Worm (Caenorhabditis elegans) whole organism, young adult: ENCODE results near the gene M117.1.

ENCODE experiments used
- B0261.1 ChIP-seq: sonication (generic microtip); optimal IDR thresholded peaks from 2 replicates; lab custom pipeline; 2016; ENCODE audit warnings: mild to moderate bottlenecking, missing genetic modification characterization, moderate library complexity, missing compliant biosample characterization
- C17E4.6 ChIP-seq: fragments of 200-800 bp; sonication (Bioruptor generic); IDR thresholded peaks from 2 replicates; pipeline ENCODE4 v1.3.6; 2022; ENCODE audit warnings: missing genetic modification reagents, missing genetic modification characterization, missing compliant biosample characterization
- F22D6.2 ChIP-seq: sonication (generic microtip); optimal IDR thresholded peaks from 2 replicates; lab custom pipeline; 2016; ENCODE audit warnings: mild to moderate bottlenecking, missing genetic modification characterization, missing compliant biosample characterization
- F33H1.4 ChIP-seq: fragments of 200-800 bp; sonication (Bioruptor generic); IDR thresholded peaks from 2 replicates; pipeline ENCODE4 v1.3.6; 2022; ENCODE audit warnings: missing genetic modification reagents, missing genetic modification characterization, missing compliant biosample characterization
- F57A8.1 ChIP-seq: fragments of 200-800 bp; sonication (Bioruptor generic); optimal IDR thresholded peaks from 2 replicates; lab custom pipeline; 2018; ENCODE audit warnings: mild to moderate bottlenecking, missing genetic modification characterization, moderate library complexity, missing compliant biosample characterization
- F57C9.4 ChIP-seq: sonication (generic microtip); optimal IDR thresholded peaks from 2 replicates; lab custom pipeline; 2017; ENCODE audit warnings: mild to moderate bottlenecking, missing genetic modification characterization, missing compliant biosample characterization
- K12H6.12 ChIP-seq: fragments of 200-800 bp; sonication (Bioruptor generic); optimal IDR thresholded peaks from 2 replicates; lab custom pipeline; 2018; ENCODE audit warnings: mild to moderate bottlenecking, missing genetic modification characterization, missing compliant biosample characterization
- T07F8.4 ChIP-seq: sonication (generic microtip); optimal IDR thresholded peaks from 2 replicates; lab custom pipeline; 2016; ENCODE audit warnings: mild to moderate bottlenecking, missing genetic modification characterization, moderate library complexity, missing compliant biosample characterization
- Y56A3A.18 ChIP-seq: fragments of 200-800 bp; sonication (Bioruptor generic); IDR thresholded peaks from 2 replicates; pipeline ENCODE4 v1.3.6; 2022; ENCODE audit warnings: missing genetic modification reagents, missing genetic modification characterization, missing compliant biosample characterization
- ZK185.1 ChIP-seq: sonication (generic microtip); optimal IDR thresholded peaks from 2 replicates; lab custom pipeline; 2016; ENCODE audit warnings: mild to moderate bottlenecking, missing genetic modification characterization, missing compliant biosample characterization; ENCODE audit not compliant: poor library complexity, severe bottlenecking
- ama-1 ChIP-seq, 3 experiments: fragments of 150-350 bp in 1 of 3; sonication (generic microtip) in 2 of 3; optimal IDR thresholded peaks; 2 replicates each; lab custom pipeline; 2014 to 2018; ENCODE audit warnings: missing biosample characterization in 2 of 3, missing genetic modification characterization in 2 of 3, missing genetic modification reagents in 2 of 3
- atf-7 ChIP-seq: sonication (generic microtip); optimal IDR thresholded peaks from 2 replicates; lab custom pipeline; 2017; ENCODE audit warnings: mild to moderate bottlenecking, missing genetic modification characterization, missing compliant biosample characterization
- attf-3 ChIP-seq: fragments of 200-800 bp; sonication (Bioruptor generic); conservative IDR thresholded peaks from 2 replicates; pipeline ENCODE4 v1.3.6; 2022; ENCODE audit warnings: missing genetic modification reagents, missing genetic modification characterization, missing compliant biosample characterization
- bed-1 ChIP-seq: fragments of 200-800 bp; sonication (Bioruptor generic); IDR thresholded peaks from 2 replicates; pipeline ENCODE4 v1.3.6; 2022; ENCODE audit warnings: missing genetic modification reagents, missing genetic modification characterization, missing compliant biosample characterization
- cebp-1 ChIP-seq, 2 experiments: fragments of 200-800 bp in 1 of 2; sonication (Bioruptor generic) in 1 of 2; sonication (generic microtip) in 1 of 2; IDR thresholded peaks in 1 of 2; optimal IDR thresholded peaks in 1 of 2; 2 replicates each; pipeline versions ENCODE4 v1.3.6 to Lab custom; 2017 to 2022; ENCODE audit warnings: missing compliant biosample characterization in 2 of 2, missing genetic modification characterization in 2 of 2, mild to moderate bottlenecking in 1 of 2, missing genetic modification reagents in 1 of 2, moderate library complexity in 1 of 2
- ceh-100 ChIP-seq: fragments of 200-800 bp; sonication (Bioruptor generic); IDR thresholded peaks from 2 replicates; pipeline ENCODE4 v1.3.6; 2022; ENCODE audit warnings: missing genetic modification reagents, missing genetic modification characterization, missing compliant biosample characterization
- ceh-27 ChIP-seq: fragments of 200-800 bp; sonication (Bioruptor generic); optimal IDR thresholded peaks from 2 replicates; lab custom pipeline; 2018; ENCODE audit warnings: mild to moderate bottlenecking, missing genetic modification characterization, moderate library complexity, missing compliant biosample characterization
- dpff-1 ChIP-seq: sonication (generic microtip); optimal IDR thresholded peaks from 2 replicates; lab custom pipeline; 2017; ENCODE audit warnings: mild to moderate bottlenecking, missing genetic modification characterization, missing compliant biosample characterization
- egl-44 ChIP-seq: fragments of 200-800 bp; sonication (Bioruptor generic); IDR thresholded peaks from 2 replicates; pipeline ENCODE4 v1.3.6; 2022; ENCODE audit warnings: missing genetic modification reagents, missing genetic modification characterization, missing compliant biosample characterization
- ekl-4 ChIP-seq: fragments of 200-800 bp; sonication (Bioruptor generic); IDR thresholded peaks from 2 replicates; pipeline ENCODE4 v1.3.6; 2022; ENCODE audit warnings: missing genetic modification reagents, missing genetic modification characterization, missing compliant biosample characterization
- ets-4 ChIP-seq: fragments of 200-800 bp; sonication (Bioruptor generic); optimal IDR thresholded peaks from 2 replicates; lab custom pipeline; 2018; ENCODE audit warnings: mild to moderate bottlenecking, missing genetic modification characterization, missing compliant biosample characterization
- gei-17 ChIP-seq: fragments of 200-800 bp; sonication (Bioruptor generic); optimal IDR thresholded peaks from 2 replicates; lab custom pipeline; 2018; ENCODE audit warnings: mild to moderate bottlenecking, missing genetic modification characterization, missing compliant biosample characterization
- hlh-26 ChIP-seq: fragments of 200-800 bp; sonication (Bioruptor generic); conservative IDR thresholded peaks from 2 replicates; pipeline ENCODE4 v1.3.6; 2022; ENCODE audit warnings: missing genetic modification reagents, missing genetic modification characterization, missing compliant biosample characterization
- hsf-1 ChIP-seq: fragments of 200-800 bp; sonication (Bioruptor generic); IDR thresholded peaks from 2 replicates; pipeline ENCODE4 v1.3.6; 2022; ENCODE audit warnings: missing genetic modification reagents, missing genetic modification characterization, missing compliant biosample characterization
- let-526 ChIP-seq: fragments of 200-800 bp; sonication (Bioruptor generic); IDR thresholded peaks from 2 replicates; pipeline ENCODE4 v1.3.6; 2022; ENCODE audit warnings: missing genetic modification reagents, missing genetic modification characterization, missing compliant biosample characterization
- lin-26 ChIP-seq: fragments of 200-800 bp; sonication (Bioruptor generic); IDR thresholded peaks from 2 replicates; pipeline ENCODE4 v1.3.6; 2022; ENCODE audit warnings: missing genetic modification reagents, missing genetic modification characterization, missing compliant biosample characterization
- lir-1 ChIP-seq: fragments of 200-800 bp; sonication (Bioruptor generic); conservative IDR thresholded peaks from 2 replicates; pipeline ENCODE4 v1.3.6; 2022; ENCODE audit warnings: missing genetic modification reagents, missing genetic modification characterization, missing compliant biosample characterization
- lsl-1 ChIP-seq: fragments of 200-800 bp; sonication (Bioruptor generic); optimal IDR thresholded peaks from 2 replicates; lab custom pipeline; 2018; ENCODE audit warnings: mild to moderate bottlenecking, missing genetic modification characterization, moderate library complexity, missing compliant biosample characterization
- lsy-27 ChIP-seq: sonication (generic microtip); optimal IDR thresholded peaks from 2 replicates; lab custom pipeline; 2017; ENCODE audit warnings: missing genetic modification characterization, mild to moderate bottlenecking, missing compliant biosample characterization, antibody characterized with exemption, missing genotype, borderline replicate concordance; ENCODE audit not compliant: insufficient read depth
- madf-3 ChIP-seq: fragments of 200-800 bp; sonication (Bioruptor generic); IDR thresholded peaks from 2 replicates; pipeline ENCODE4 v1.3.6; 2022; ENCODE audit warnings: missing genetic modification reagents, missing genetic modification characterization, missing compliant biosample characterization
- madf-6 ChIP-seq: fragments of 200-800 bp; sonication (Bioruptor generic); IDR thresholded peaks from 2 replicates; pipeline ENCODE4 v1.3.6; 2022; ENCODE audit warnings: missing genetic modification reagents, missing genetic modification characterization, missing compliant biosample characterization
- mel-28 ChIP-seq: sonication (generic microtip); optimal IDR thresholded peaks from 2 replicates; lab custom pipeline; 2016; ENCODE audit warnings: borderline replicate concordance, mild to moderate bottlenecking, missing genetic modification characterization, missing compliant biosample characterization
- mes-4 ChIP-seq: sonication (generic microtip); optimal IDR thresholded peaks from 2 replicates; lab custom pipeline; 2016; ENCODE audit warnings: missing genotype, missing genetic modification characterization, missing compliant biosample characterization
- nfya-1 ChIP-seq: sonication (generic microtip); optimal IDR thresholded peaks from 2 replicates; lab custom pipeline; 2017; ENCODE audit warnings: antibody characterized with exemption, missing compliant biosample characterization, missing genetic modification characterization, borderline replicate concordance; ENCODE audit not compliant: insufficient read depth
- nfyb-1 ChIP-seq: fragments of 200-800 bp; sonication (Bioruptor generic); IDR thresholded peaks from 2 replicates; pipeline ENCODE4 v1.3.6; 2022; ENCODE audit warnings: missing genetic modification reagents, missing genetic modification characterization, missing compliant biosample characterization
- nhr-80 ChIP-seq: sonication (generic microtip); optimal IDR thresholded peaks from 2 replicates; lab custom pipeline; 2016; ENCODE audit warnings: missing genetic modification characterization, missing compliant biosample characterization
- nhr-90 ChIP-seq: sonication (generic microtip); optimal IDR thresholded peaks from 2 replicates; lab custom pipeline; 2016; ENCODE audit warnings: missing genotype, mild to moderate bottlenecking, missing genetic modification characterization, missing compliant biosample characterization
- pha-4 ChIP-seq: fragments of 150-350 bp; sonication (generic microtip); optimal IDR thresholded peaks from 2 replicates; lab custom pipeline; 2014; ENCODE audit warnings: missing biosample characterization, missing genetic modification reagents, missing genetic modification characterization
- repo-1 ChIP-seq: sonication (generic microtip); optimal IDR thresholded peaks from 2 replicates; lab custom pipeline; 2017; ENCODE audit warnings: mild to moderate bottlenecking, missing genetic modification characterization, missing compliant biosample characterization
- snpc-3.4 ChIP-seq: sonication (generic microtip); optimal IDR thresholded peaks from 2 replicates; lab custom pipeline; 2017; ENCODE audit warnings: missing genetic modification characterization, mild to moderate bottlenecking, missing compliant biosample characterization, antibody characterized with exemption, moderate library complexity, missing genotype, missing genetic modification reagents
- snpc-4 ChIP-seq, 5 experiments: fragments of 150-350 bp in 1 of 5; sonication (generic microtip) in 4 of 5; optimal IDR thresholded peaks; 2 replicates each; lab custom pipeline; 2014 to 2018; ENCODE audit warnings: missing genetic modification characterization in 5 of 5, missing biosample characterization in 3 of 5, antibody characterized with exemption in 2 of 5, mild to moderate bottlenecking in 2 of 5, missing compliant biosample characterization in 2 of 5, missing genotype in 2 of 5, moderate library complexity in 2 of 5, missing genetic modification reagents in 1 of 5
- zfh-2 ChIP-seq: fragments of 200-800 bp; sonication (Bioruptor generic); conservative IDR thresholded peaks from 2 replicates; pipeline ENCODE4 v1.3.6; 2022; ENCODE audit warnings: missing genetic modification reagents, missing genetic modification characterization, missing compliant biosample characterization
- ztf-6 ChIP-seq: fragments of 200-800 bp; sonication (Bioruptor generic); IDR thresholded peaks from 2 replicates; pipeline ENCODE4 v1.3.6; 2022; ENCODE audit warnings: missing genetic modification reagents, missing genetic modification characterization, missing compliant biosample characterization

The M117.1 gene

DNA sequence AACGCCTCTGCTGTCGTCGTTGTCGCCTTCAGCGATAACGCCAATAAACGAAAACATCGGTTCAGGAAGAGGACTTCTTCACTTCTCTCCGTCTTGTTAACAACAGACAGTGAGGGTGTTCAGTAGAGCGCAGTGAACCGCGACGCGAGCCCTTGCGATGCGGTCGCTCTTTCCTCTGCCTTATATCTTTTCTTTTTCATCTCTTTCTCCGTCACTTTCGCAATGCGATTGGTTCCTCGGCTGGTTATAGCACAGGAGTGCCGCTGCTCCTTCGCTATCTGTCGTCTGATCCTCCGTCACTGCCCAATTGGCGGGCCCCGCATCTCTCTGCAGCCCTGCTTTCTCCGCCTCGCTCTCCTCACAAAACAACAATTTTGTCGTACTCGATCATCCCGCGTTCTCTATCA is 43.1 kb downstream of the M117.1 start (continued):
- no peak for TF ChIP-seq egl-44 (GFP tag; lab: Robert Waterston, UW)
- TF ChIP-seq cebp-1 (GFP tag; IDR thresholded peaks at IDR 0.05; lab: Robert Waterston, UW) = peak; percentile 89
- TF ChIP-seq cebp-1 (tag; optimal IDR thresholded peaks at IDR 0.05; lab: Kevin White, UChicago) = peak; percentile 96
- TF ChIP-seq lsy-27 = no peak
- no peak for TF ChIP-seq mes-4
- TF ChIP-seq, all 124 proteins: peak for 36

DNA sequence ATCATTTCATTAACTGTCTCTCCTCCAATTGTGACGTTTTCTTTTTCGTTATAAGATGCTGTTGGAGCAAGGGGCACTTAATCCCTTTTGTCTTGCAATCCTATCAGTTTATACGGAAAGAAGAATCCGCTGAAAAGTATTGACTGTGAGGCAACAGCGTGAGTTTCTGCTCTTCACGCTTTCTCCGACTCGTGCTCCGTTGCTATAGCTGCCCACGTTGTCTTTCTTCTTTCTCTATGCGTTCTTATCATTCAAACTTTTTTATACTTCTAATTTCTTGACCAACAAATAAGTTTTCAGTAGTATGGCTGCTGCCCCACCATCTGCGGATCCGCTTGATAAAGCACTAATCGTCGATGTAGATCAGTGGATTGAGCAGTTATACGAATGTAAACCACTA is 44.1 kb downstream of the M117.1 start, which contains the start of gene let-92:
TSS of gene let-92 (plus strand) at position 301 of the 400 bp plus-strand sequence.
- TF ChIP-seq lin-26 (GFP tag; lab: Robert Waterston, UW) = no peak
- TF ChIP-seq bed-1 (GFP tag; lab: Robert Waterston, UW) = no peak
- TF ChIP-seq nhr-90 (tag; lab: Kevin White, UChicago) = no peak
- TF ChIP-seq B0261.1 (tag; lab: Kevin White, UChicago) = no peak
- no peak for TF ChIP-seq dpff-1 (tag; lab: Kevin White, UChicago)
- TF ChIP-seq nfyb-1 (GFP tag; lab: Robert Waterston, UW) = no peak
- no peak for TF ChIP-seq repo-1
- TF ChIP-seq ceh-27 (GFP tag; lab: Kevin White, UChicago) = no peak
- no peak for TF ChIP-seq C17E4.6 (GFP tag; lab: Robert Waterston, UW)
- TF ChIP-seq ets-4 (GFP tag; lab: Kevin White, UChicago) = no peak
- TF ChIP-seq ztf-6 (GFP tag; lab: Robert Waterston, UW) = no peak
- TF ChIP-seq lsl-1 (GFP tag; lab: Kevin White, UChicago) = no peak
- no peak for TF ChIP-seq lir-1
- no peak for TF ChIP-seq zfh-2 (GFP tag; lab: Robert Waterston, UW)
- no peak for TF ChIP-seq atf-7 (tag; lab: Kevin White, UChicago)
- no peak for TF ChIP-seq let-526 (GFP tag; lab: Robert Waterston, UW)
- TF ChIP-seq snpc-4 (GFP tag; optimal IDR thresholded peaks at IDR 0.05; lab: Kevin White, UChicago) = no peak
- TF ChIP-seq snpc-4 (tag; optimal IDR thresholded peaks at IDR 0.05; lab: Kevin White, UChicago) = no peak
- TF ChIP-seq snpc-3.4 (tag; lab: Kevin White, UChicago) = no peak
- no peak for TF ChIP-seq nhr-80
- no peak for TF ChIP-seq egl-44 (GFP tag; lab: Robert Waterston, UW)
- TF ChIP-seq, all 124 proteins: peak for 0

DNA sequence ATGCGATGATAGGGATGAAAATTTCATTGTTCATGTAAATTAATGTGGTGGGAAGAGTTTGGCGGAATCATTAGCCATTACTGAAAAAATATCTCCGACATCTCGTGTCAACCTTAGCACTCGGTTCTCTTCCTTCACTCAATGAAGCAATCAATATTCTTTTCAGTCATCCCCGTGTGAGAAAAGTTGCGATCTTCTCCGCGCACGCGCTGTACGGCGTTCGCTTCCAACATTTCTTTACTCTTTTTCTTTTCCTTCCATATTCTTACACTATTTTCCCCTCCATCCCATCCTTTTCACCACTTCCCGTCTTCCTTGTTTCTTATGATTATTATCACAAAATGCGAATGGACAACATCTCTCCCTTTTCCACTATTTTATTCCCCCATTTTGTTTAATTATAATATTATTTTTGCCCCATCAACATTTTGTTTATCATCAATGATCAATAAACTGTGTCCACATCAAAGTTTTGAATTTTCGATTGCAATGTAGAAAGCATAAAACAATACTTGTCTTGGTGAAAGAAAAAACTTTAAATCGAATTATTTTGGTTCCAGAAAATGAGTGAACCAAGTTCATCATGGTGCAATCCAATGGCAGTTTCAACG is 46.1 kb downstream of the M117.1 start, which contains the start of gene mob-1:
TSS of gene mob-1 (plus strand) at position 561 of the 611 bp plus-strand sequence.
- TF ChIP-seq lin-26 (GFP tag; lab: Robert Waterston, UW) (peak; percentile 80), F57A8.1 (GFP tag; lab: Kevin White, UChicago) (no peak), T07F8.4 (tag; lab: Kevin White, UChicago) (no peak), madf-3 (GFP tag; lab: Robert Waterston, UW) (no peak), F57C9.4 (tag; lab: Kevin White, UChicago) (no peak), egl-44 (GFP tag; lab: Robert Waterston, UW) (no peak), K12H6.12 (tag; lab: Kevin White, UChicago) (no peak), nfya-1 (tag; lab: Kevin White, UChicago) (no peak), ceh-100 (GFP tag; lab: Robert Waterston, UW) (no peak), hlh-26 (GFP tag; lab: Robert Waterston, UW) (no peak), hsf-1 (GFP tag; lab: Robert Waterston, UW) (no peak), F33H1.4 (GFP tag; lab: Robert Waterston, UW) (no peak; the same call in 1 of the 2 replicates), nhr-90 (tag; lab: Kevin White, UChicago) (no peak), ekl-4 (no peak), ZK185.1 (tag; lab: Kevin White, UChicago) (no peak), ama-1 (optimal IDR thresholded peaks at IDR 0.05; lab: Kevin White, UChicago) (no peak), ama-1 (GFP tag; optimal IDR thresholded peaks at IDR 0.05; lab: Kevin White, UChicago) (no peak), F22D6.2 (tag; lab: Kevin White, UChicago) (no peak), lsy-27 (no peak), mel-28 (tag; lab: Kevin White, UChicago) (no peak), Y56A3A.18 (GFP tag; lab: Robert Waterston, UW) (no peak), madf-6 (GFP tag; lab: Robert Waterston, UW) (peak; percentile 62), attf-3 (GFP tag; lab: Robert Waterston, UW) (no peak), gei-17 (no peak), pha-4 (no peak)
